Fruit fly (Drosophila melanogaster) whole organism, prepupa: ENCODE data around the gene nes.

ENCODE experiments used
- Blimp-1 ChIP-seq: fragments of 200-800 bp; sonication (Bioruptor generic); optimal IDR thresholded peaks from 3 replicates; lab custom pipeline; 2017; ENCODE audit warnings: missing biosample characterization, missing genetic modification characterization, mild to moderate bottlenecking, moderate library complexity, missing genetic modification reagents
- Ets21C ChIP-seq: fragments of 200-800 bp; sonication (Bioruptor generic); optimal IDR thresholded peaks from 3 replicates; lab custom pipeline; 2016; ENCODE audit warnings: missing biosample characterization, missing genetic modification characterization
- OdsH ChIP-seq: fragments of 200-800 bp; sonication (Bioruptor generic); optimal IDR thresholded peaks from 3 replicates; lab custom pipeline; 2016; ENCODE audit warnings: missing biosample characterization, missing genetic modification characterization
- topi ChIP-seq: fragments of 200-800 bp; sonication (Bioruptor generic); optimal IDR thresholded peaks from 3 replicates; lab custom pipeline; 2016; ENCODE audit warnings: missing biosample characterization, missing genetic modification characterization

DNA sequence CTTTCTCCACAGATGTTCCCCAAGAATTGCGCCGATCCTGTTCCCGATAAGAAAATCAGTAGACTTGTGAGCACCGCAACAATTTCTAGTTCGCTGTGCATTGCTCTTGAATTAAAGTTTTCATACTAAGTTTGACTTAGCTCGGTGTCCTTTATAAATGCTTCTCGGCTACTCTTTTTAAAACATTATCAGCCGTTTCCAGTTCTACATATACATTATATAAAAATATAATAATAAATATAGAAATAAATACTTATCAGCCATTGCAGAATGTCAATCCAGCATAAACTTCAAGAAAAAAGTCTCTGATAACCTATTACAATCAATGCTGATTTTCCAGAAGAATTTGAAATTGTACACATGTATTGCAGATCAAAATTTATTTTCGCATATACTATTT, 10.1 kb upstream of the nes start, which contains the start of gene CG14088:
- TF ChIP-seq Blimp-1 (no peak), OdsH (GFP tag; lab: Kevin White, UChicago) (no peak), Ets21C (GFP tag; lab: Kevin White, UChicago) (no peak), topi (GFP tag; lab: Kevin White, UChicago) (no peak)
